Worm (Caenorhabditis elegans) whole organism, L4 larva: Measurements from ENCODE around the gene tbc-20.

Experiments
- T20F7.1 ChIP-seq: fragments of 200-800 bp; sonication (Bioruptor generic); optimal IDR thresholded peaks from 2 replicates; lab custom pipeline; 2018; ENCODE audit warnings: mild to moderate bottlenecking, missing genetic modification characterization, missing compliant biosample characterization
- ama-1 ChIP-seq: fragments of 150-350 bp; optimal IDR thresholded peaks from 2 replicates; lab custom pipeline; 2014; ENCODE audit warnings: inconsistent platforms, mixed read lengths
- hlh-30 ChIP-seq: sonication (generic microtip); optimal IDR thresholded peaks from 2 replicates; lab custom pipeline; 2017; ENCODE audit warnings: antibody characterized with exemption, mild to moderate bottlenecking, missing genetic modification characterization, missing compliant biosample characterization; ENCODE audit not compliant: insufficient read depth
- mxl-3 ChIP-seq: fragments of 200-800 bp; sonication (Bioruptor generic); optimal IDR thresholded peaks from 2 replicates; lab custom pipeline; 2018; ENCODE audit warnings: mild to moderate bottlenecking, missing genetic modification characterization, missing compliant biosample characterization
- skn-1 ChIP-seq: fragments of 150-350 bp; optimal IDR thresholded peaks from 2 replicates; lab custom pipeline; 2014; ENCODE audit warnings: missing biosample characterization, missing genetic modification characterization
- snpc-4 ChIP-seq: fragments of 150-350 bp; optimal IDR thresholded peaks from 2 replicates; lab custom pipeline; 2014; ENCODE audit warnings: missing biosample characterization, missing genetic modification characterization

- no peak for TF ChIP-seq hlh-30 (tag; lab: Kevin White, UChicago)
- no peak for TF ChIP-seq mxl-3
- TF ChIP-seq ama-1 = no peak
- no peak for TF ChIP-seq skn-1 (tag; lab: Kevin White, UChicago)
- TF ChIP-seq T20F7.1 (GFP tag; lab: Kevin White, UChicago) = no peak
- TF ChIP-seq snpc-4 = no peak
Observed at ce11 chrII:14849897-14850296, 51.6 kb downstream of the tbc-20 start.
